Fruit fly (Drosophila melanogaster): ENCODE results near the gene CG12990.

DNA sequence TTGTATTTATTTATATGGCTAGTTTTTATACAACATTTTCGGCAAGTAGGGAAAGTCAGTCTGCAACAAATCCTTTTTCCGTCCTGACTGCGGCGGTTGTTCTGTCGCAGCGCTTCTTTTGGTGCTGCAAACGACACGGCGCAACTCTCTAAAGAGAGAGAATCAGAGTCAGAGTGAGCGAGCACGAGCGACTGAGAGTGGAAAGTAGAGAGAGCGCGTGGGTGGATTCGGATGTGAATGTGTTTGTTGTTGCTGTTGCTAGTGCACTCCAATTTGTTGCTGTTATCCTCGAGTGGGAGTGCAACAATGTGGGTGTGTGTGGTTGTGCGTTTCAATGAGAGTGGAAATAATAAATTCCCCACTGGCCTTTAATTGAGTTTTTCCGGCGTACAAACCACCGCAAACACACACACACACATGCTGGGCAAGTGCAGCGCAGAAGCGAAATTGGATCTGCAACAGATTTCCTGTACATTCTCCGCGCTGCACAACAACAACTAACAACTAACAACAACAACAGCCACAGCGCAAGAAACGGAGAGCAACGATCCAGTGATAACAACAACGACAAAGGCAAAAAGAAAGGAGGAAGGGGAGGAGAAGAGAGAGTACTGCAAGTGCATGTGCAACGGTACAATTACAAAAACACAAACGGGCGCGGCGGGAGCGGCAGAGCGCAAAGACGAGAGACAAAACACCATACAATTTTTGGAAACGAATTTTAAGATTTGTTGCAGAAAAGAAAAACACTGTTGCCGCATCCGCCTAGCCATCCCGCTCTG, 20.3 kb downstream of the CG12990 start:
- no peak for TF ChIP-seq CG1620 (GFP tag; optimal IDR thresholded peaks at IDR 0.05)
- TF ChIP-seq CG14711 (tag; optimal IDR thresholded peaks at IDR 0.05) = no peak
- TF ChIP-seq CG5204 (GFP tag; optimal IDR thresholded peaks at IDR 0.05) = no peak
- no peak for TF ChIP-seq Hr96 (GFP tag; optimal IDR thresholded peaks at IDR 0.05)
- TF ChIP-seq cic (GFP tag; optimal IDR thresholded peaks at IDR 0.05) = no peak

All from whole organism, adult.